Fruit fly (Drosophila melanogaster): ENCODE data around the gene Ugt304A1.

Gene Ugt304A1

dm6 chr3R:11196648-11197388 lies 21.6 kb upstream of the Ugt304A1 start (continued):
- TF ChIP-seq tio (GFP tag; optimal IDR thresholded peaks at IDR 0.05) (peak; percentile 96), Sox100B (GFP tag; optimal IDR thresholded peaks at IDR 0.05) (peak; percentile 100), crol (GFP tag; IDR thresholded peaks at IDR 0.05) (peak; percentile 73), stwl (tag; optimal IDR thresholded peaks at IDR 0.05) (no peak), jigr1 (GFP tag; IDR thresholded peaks at IDR 0.05) (peak; percentile 99), Elba2 (GFP tag; optimal IDR thresholded peaks at IDR 0.05) (no peak), Med (GFP tag) (peak; percentile 98), ato (GFP tag; IDR thresholded peaks at IDR 0.05; ENCODE audit: partially characterized antibody) (no peak), Myb (GFP tag; optimal IDR thresholded peaks at IDR 0.05) (peak; percentile 69), br (optimal IDR thresholded peaks at IDR 0.05) (no peak), CG13775 (GFP tag; optimal IDR thresholded peaks at IDR 0.05) (peak; percentile 98), CG3407 (GFP tag; optimal IDR thresholded peaks at IDR 0.05) (peak; percentile 96), Sry-β (GFP tag; optimal IDR thresholded peaks at IDR 0.05) (peak; percentile 64), CG7839 (tag; optimal IDR thresholded peaks at IDR 0.05) (peak; percentile 100), Fer2 (tag; optimal IDR thresholded peaks at IDR 0.05) (peak; percentile 97)

dm6 chr3R:11195792-11196191 lies 20.6 kb upstream of the Ugt304A1 start, which contains the start of gene CG18577:
CG18577 (plus strand) TSS chr3R:11196092.
- TF ChIP-seq CG18011 (GFP tag; optimal IDR thresholded peaks at IDR 0.05) (no peak), Hey (tag; optimal IDR thresholded peaks at IDR 0.05) (peak; percentile 41), Meics (GFP tag; optimal IDR thresholded peaks at IDR 0.05) (peak; percentile 55), usp (GFP tag; optimal IDR thresholded peaks at IDR 0.05) (no peak), GATAe (GFP tag; conservative IDR thresholded peaks at IDR 0.05) (peak; percentile 18; the same call in 1 of the 2 replicates), Med (GFP tag) (peak; percentile 87), CG11456 (GFP tag; IDR thresholded peaks at IDR 0.05) (0 out of 3 replicates have a peak, but pooled peaks have one; percentile 5), run (tag; optimal IDR thresholded peaks at IDR 0.05) (no peak)

dm6 chr3R:11178300-11178699 lies 3.1 kb upstream of the Ugt304A1 start:
- TF ChIP-seq CG15696 (tag; optimal IDR thresholded peaks at IDR 0.05) (no peak), tll (GFP tag; optimal IDR thresholded peaks at IDR 0.05) (no peak), CG18599 (GFP tag; optimal IDR thresholded peaks at IDR 0.05) (peak; percentile 22), salm (tag; optimal IDR thresholded peaks at IDR 0.05) (no peak), hkb (optimal IDR thresholded peaks at IDR 0.05) (no peak), hkb (GFP tag; IDR thresholded peaks at IDR 0.05) (no peak), ase (GFP tag; IDR thresholded peaks at IDR 0.05) (no peak), fd3F (GFP tag; optimal IDR thresholded peaks at IDR 0.05) (no peak), CG12155 (GFP tag; optimal IDR thresholded peaks at IDR 0.05) (no peak), CG18619 (GFP tag; optimal IDR thresholded peaks at IDR 0.05) (no peak), CG12769 (tag; optimal IDR thresholded peaks at IDR 0.05) (peak; percentile 12), dmrt11E (tag; optimal IDR thresholded peaks at IDR 0.05) (no peak), CG34224 (GFP tag; IDR thresholded peaks at IDR 0.05; ENCODE audit: partially characterized antibody) (no peak), Mrtf (GFP tag; IDR thresholded peaks at IDR 0.05) (no peak), en (GFP tag; optimal IDR thresholded peaks at IDR 0.05) (no peak), CG16813 (GFP tag; IDR thresholded peaks at IDR 0.05; ENCODE audit: partially characterized antibody) (no peak), CG17186 (GFP tag; optimal IDR thresholded peaks at IDR 0.05) (no peak), CG14860 (GFP tag; IDR thresholded peaks at IDR 0.05; ENCODE audit: partially characterized antibody) (no peak), Usf (GFP tag; optimal IDR thresholded peaks at IDR 0.05) (no peak), CG10147 (GFP tag; optimal IDR thresholded peaks at IDR 0.05) (no peak), CG13424 (tag; optimal IDR thresholded peaks at IDR 0.05) (peak; percentile 7), Hr78 (GFP tag; optimal IDR thresholded peaks at IDR 0.05) (no peak), Gsc (GFP tag; IDR thresholded peaks at IDR 0.05) (no peak), Dad (GFP tag; optimal IDR thresholded peaks at IDR 0.05) (no peak), Myb (GFP tag; optimal IDR thresholded peaks at IDR 0.05) (no peak), ham (GFP tag; IDR thresholded peaks at IDR 0.05) (no peak)
